Fruit fly (Drosophila melanogaster) whole organism, embryonic: ENCODE data around the gene AstA-R1.

Source experiments
- Adf1 ChIP-seq: fragments of 200-800 bp; sonication (Bioruptor generic); IDR thresholded peaks from 2 replicates; pipeline ENCODE4 v1.3.6; 2022; ENCODE audit warnings: missing biosample characterization, missing genetic modification characterization
- Atf6 ChIP-seq: fragments of 200-800 bp; sonication (Bioruptor generic); IDR thresholded peaks from 2 replicates; pipeline ENCODE4 v1.3.6; 2022; ENCODE audit warnings: missing biosample characterization, missing genetic modification characterization
- CG10366 ChIP-seq: fragments of 200-800 bp; sonication (Bioruptor generic); IDR thresholded peaks from 2 replicates; pipeline ENCODE4 v1.3.6; 2022; ENCODE audit warnings: missing biosample characterization, missing genetic modification characterization
- CG10654 ChIP-seq: fragments of 200-800 bp; sonication (Bioruptor generic); optimal IDR thresholded peaks from 2 replicates; lab custom pipeline; 2016; ENCODE audit warnings: missing biosample characterization, missing genetic modification characterization
- CG13624 ChIP-seq: fragments of 200-800 bp; sonication (Bioruptor generic); optimal IDR thresholded peaks from 2 replicates; lab custom pipeline; 2016; ENCODE audit warnings: missing biosample characterization, missing genetic modification characterization
- CG14667 ChIP-seq: fragments of 200-800 bp; sonication (Bioruptor generic); IDR thresholded peaks from 2 replicates; pipeline ENCODE4 v1.3.6; 2022; ENCODE audit warnings: missing biosample characterization, missing genetic modification characterization
- CG15479 ChIP-seq: fragments of 200-800 bp; sonication (Bioruptor generic); optimal IDR thresholded peaks from 3 replicates; lab custom pipeline; 2019; ENCODE audit warnings: missing biosample characterization, mild to moderate bottlenecking, missing genetic modification characterization, moderate library complexity
- CG17912 ChIP-seq: fragments of 200-800 bp; sonication (Bioruptor generic); optimal IDR thresholded peaks from 2 replicates; lab custom pipeline; 2018; ENCODE audit warnings: missing biosample characterization, mild to moderate bottlenecking, missing genetic modification characterization
- CG2712 ChIP-seq: fragments of 200-800 bp; optimal IDR thresholded peaks from 3 replicates; lab custom pipeline; 2019; ENCODE audit warnings: missing biosample characterization, mild to moderate bottlenecking, missing genetic modification characterization, moderate library complexity
- CG31365 ChIP-seq: fragments of 200-800 bp; sonication (Bioruptor generic); optimal IDR thresholded peaks from 2 replicates; lab custom pipeline; 2018; ENCODE audit warnings: missing biosample characterization, mild to moderate bottlenecking, missing genetic modification characterization
- CG31441 ChIP-seq: fragments of 200-800 bp; sonication (Bioruptor generic); IDR thresholded peaks from 2 replicates; pipeline ENCODE4 v1.3.6; 2022; ENCODE audit warnings: missing biosample characterization, missing genetic modification characterization
- CG32532 ChIP-seq: fragments of 200-800 bp; sonication (Bioruptor generic); IDR thresholded peaks from 2 replicates; pipeline ENCODE4 v1.3.6; 2022; ENCODE audit warnings: missing biosample characterization, missing genetic modification characterization
- CG34224 ChIP-seq: fragments of 200-800 bp; sonication (Bioruptor generic); IDR thresholded peaks from 3 replicates; pipeline ENCODE4 v1.3.6; 2022; ENCODE audit warnings: missing biosample characterization, missing genetic modification characterization; ENCODE audit not compliant: partially characterized antibody
- CG4282 ChIP-seq: fragments of 200-800 bp; sonication (Bioruptor generic); optimal IDR thresholded peaks from 2 replicates; lab custom pipeline; 2016; ENCODE audit warnings: missing biosample characterization, missing genetic modification characterization
- CG5245 ChIP-seq: fragments of 200-800 bp; sonication (Bioruptor generic); optimal IDR thresholded peaks from 3 replicates; lab custom pipeline; 2016; ENCODE audit warnings: missing biosample characterization, missing genetic modification characterization
- CG6765 ChIP-seq: fragments of 200-800 bp; sonication (Bioruptor generic); optimal IDR thresholded peaks from 3 replicates; lab custom pipeline; 2017; ENCODE audit warnings: missing biosample characterization, mild to moderate bottlenecking, missing genetic modification characterization
- CG6854 ChIP-seq: fragments of 200-800 bp; sonication (Bioruptor generic); optimal IDR thresholded peaks from 3 replicates; lab custom pipeline; 2017; ENCODE audit warnings: missing biosample characterization, mild to moderate bottlenecking, missing genetic modification characterization
- CG7963 ChIP-seq: fragments of 200-800 bp; sonication (Bioruptor generic); IDR thresholded peaks from 3 replicates; pipeline ENCODE4 v1.3.6; 2022; ENCODE audit warnings: missing biosample characterization, missing genetic modification characterization; ENCODE audit not compliant: partially characterized antibody
- CG8281 ChIP-seq: fragments of 200-800 bp; sonication (Bioruptor generic); optimal IDR thresholded peaks from 2 replicates; lab custom pipeline; 2018; ENCODE audit warnings: missing biosample characterization, mild to moderate bottlenecking, missing genetic modification characterization, moderate library complexity
- CG9932 ChIP-seq: fragments of 200-800 bp; sonication (Bioruptor generic); IDR thresholded peaks from 2 replicates; pipeline ENCODE4 v1.3.6; 2022; ENCODE audit warnings: missing biosample characterization, missing genetic modification characterization
- Chrac-16 ChIP-seq: fragments of 200-800 bp; sonication (Bioruptor generic); optimal IDR thresholded peaks from 3 replicates; lab custom pipeline; 2016; ENCODE audit warnings: missing biosample characterization, missing genetic modification characterization
- E2f1 ChIP-seq: fragments of 200-800 bp; sonication (Bioruptor generic); IDR thresholded peaks from 2 replicates; pipeline ENCODE4 v1.3.6; 2022; ENCODE audit warnings: missing biosample characterization, missing genetic modification characterization
- Ets97D ChIP-seq: fragments of 200-800 bp; sonication (Bioruptor generic); optimal IDR thresholded peaks from 3 replicates; lab custom pipeline; 2016; ENCODE audit warnings: missing biosample characterization, missing genetic modification characterization
- Fer2 ChIP-seq: fragments of 200-800 bp; sonication (Bioruptor generic); optimal IDR thresholded peaks from 2 replicates; lab custom pipeline; 2018; ENCODE audit warnings: missing biosample characterization, mild to moderate bottlenecking, missing genetic modification characterization, moderate library complexity
- Myb ChIP-seq: fragments of 200-800 bp; sonication (Bioruptor generic); optimal IDR thresholded peaks from 2 replicates; lab custom pipeline; 2016; ENCODE audit warnings: missing biosample characterization, missing genetic modification characterization
- Opbp ChIP-seq: fragments of 200-800 bp; sonication (Bioruptor generic); IDR thresholded peaks from 3 replicates; pipeline ENCODE4 v1.3.6; 2022; ENCODE audit warnings: missing biosample characterization, missing genetic modification characterization; ENCODE audit not compliant: partially characterized antibody
- Stat92E ChIP-seq, 3 experiments: fragments of >200 bp in 2 of 3; fragments of 200-800 bp in 1 of 3; sonication (Bioruptor generic) in 1 of 3; optimal IDR thresholded peaks; 2 replicates each; lab custom pipeline; 2017 to 2019; ENCODE audit warnings: missing biosample characterization in 3 of 3, missing genetic modification characterization in 3 of 3, mild to moderate bottlenecking in 1 of 3, moderate library complexity in 1 of 3
- YL-1 ChIP-seq: fragments of 200-800 bp; sonication (Bioruptor generic); optimal IDR thresholded peaks from 3 replicates; lab custom pipeline; 2017; ENCODE audit warnings: missing biosample characterization, mild to moderate bottlenecking, missing genetic modification characterization
- cg ChIP-seq: fragments of 200-800 bp; sonication (Bioruptor generic); optimal IDR thresholded peaks from 3 replicates; lab custom pipeline; 2019; ENCODE audit warnings: missing biosample characterization, mild to moderate bottlenecking, missing genetic modification characterization, moderate library complexity
- corto ChIP-seq: fragments of 200-800 bp; sonication (Bioruptor generic); optimal IDR thresholded peaks from 2 replicates; lab custom pipeline; 2016; ENCODE audit warnings: missing biosample characterization, mild to moderate bottlenecking, missing genetic modification characterization, moderate library complexity
- disco-r ChIP-seq: fragments of 200-800 bp; sonication (Bioruptor generic); optimal IDR thresholded peaks from 2 replicates; lab custom pipeline; 2016; ENCODE audit warnings: missing biosample characterization, missing genetic modification characterization
- ems ChIP-seq: fragments of 200-800 bp; sonication (Bioruptor generic); optimal IDR thresholded peaks from 3 replicates; lab custom pipeline; 2016; ENCODE audit warnings: missing biosample characterization, missing genetic modification characterization
- esg ChIP-seq: fragments of 200-800 bp; sonication (Bioruptor generic); conservative IDR thresholded peaks from 2 replicates; pipeline ENCODE4 v1.3.6; 2022; ENCODE audit warnings: missing biosample characterization, missing genetic modification characterization
- fd102C ChIP-seq: fragments of 200-800 bp; sonication (Bioruptor generic); optimal IDR thresholded peaks from 2 replicates; lab custom pipeline; 2018; ENCODE audit warnings: missing biosample characterization, mild to moderate bottlenecking, missing genetic modification characterization, moderate library complexity
- gce ChIP-seq: fragments of 200-800 bp; sonication (Bioruptor generic); IDR thresholded peaks from 3 replicates; pipeline ENCODE4 v1.3.6; 2022; ENCODE audit warnings: missing biosample characterization, missing genetic modification characterization
- gcm ChIP-seq: fragments of 200-800 bp; sonication (Bioruptor generic); optimal IDR thresholded peaks from 2 replicates; lab custom pipeline; 2019; ENCODE audit warnings: missing biosample characterization, mild to moderate bottlenecking, missing genetic modification characterization, moderate library complexity
- jumu ChIP-seq: fragments of 200-800 bp; sonication (Bioruptor generic); optimal IDR thresholded peaks from 3 replicates; lab custom pipeline; 2016; ENCODE audit warnings: missing biosample characterization, missing genetic modification characterization
- kay ChIP-seq: fragments of 200-800 bp; sonication (Bioruptor generic); optimal IDR thresholded peaks from 2 replicates; lab custom pipeline; 2016; ENCODE audit warnings: missing biosample characterization, missing genetic modification characterization
- nerfin-2 ChIP-seq: fragments of 200-800 bp; sonication (Bioruptor generic); IDR thresholded peaks from 2 replicates; pipeline ENCODE4 v1.3.6; 2022; ENCODE audit warnings: missing biosample characterization, missing genetic modification characterization; ENCODE audit not compliant: partially characterized antibody
- nom ChIP-seq: fragments of 200-800 bp; sonication (Bioruptor generic); optimal IDR thresholded peaks from 2 replicates; lab custom pipeline; 2017; ENCODE audit warnings: missing biosample characterization, missing genetic modification characterization, mild to moderate bottlenecking, moderate library complexity, missing genetic modification reagents
- peb ChIP-seq: fragments of 200-800 bp; sonication (Bioruptor generic); IDR thresholded peaks from 2 replicates; pipeline ENCODE4 v1.3.6; 2022; ENCODE audit warnings: missing biosample characterization, missing genetic modification characterization
- slp2 ChIP-seq: fragments of 200-800 bp; sonication (Bioruptor generic); optimal IDR thresholded peaks from 2 replicates; lab custom pipeline; 2016; ENCODE audit warnings: missing biosample characterization, missing genetic modification characterization
- stc ChIP-seq: fragments of 200-800 bp; sonication (Bioruptor generic); IDR thresholded peaks from 2 replicates; pipeline ENCODE4 v1.3.6; 2022; ENCODE audit warnings: missing biosample characterization, missing genetic modification characterization
- trh ChIP-seq: fragments of 200-800 bp; sonication (Bioruptor generic); optimal IDR thresholded peaks from 2 replicates; lab custom pipeline; 2016; ENCODE audit warnings: missing biosample characterization, missing genetic modification characterization
- vfl ChIP-seq: fragments of 200-800 bp; sonication (Bioruptor generic); optimal IDR thresholded peaks from 2 replicates; lab custom pipeline; 2016; ENCODE audit warnings: missing biosample characterization, missing genetic modification characterization
- wor ChIP-seq: fragments of 200-800 bp; sonication (Bioruptor generic); IDR thresholded peaks from 2 replicates; pipeline ENCODE4 v1.3.6; 2022; ENCODE audit warnings: missing biosample characterization, missing genetic modification characterization
- zf30C ChIP-seq: fragments of 200-800 bp; sonication (Bioruptor generic); optimal IDR thresholded peaks from 3 replicates; lab custom pipeline; 2018; ENCODE audit warnings: missing biosample characterization, mild to moderate bottlenecking, missing genetic modification characterization
- zfh1 ChIP-seq: fragments of 200-800 bp; sonication (Bioruptor generic); IDR thresholded peaks from 3 replicates; pipeline ENCODE4 v1.3.6; 2022; ENCODE audit warnings: missing biosample characterization, missing genetic modification characterization

AstA-R1 gene

DNA sequence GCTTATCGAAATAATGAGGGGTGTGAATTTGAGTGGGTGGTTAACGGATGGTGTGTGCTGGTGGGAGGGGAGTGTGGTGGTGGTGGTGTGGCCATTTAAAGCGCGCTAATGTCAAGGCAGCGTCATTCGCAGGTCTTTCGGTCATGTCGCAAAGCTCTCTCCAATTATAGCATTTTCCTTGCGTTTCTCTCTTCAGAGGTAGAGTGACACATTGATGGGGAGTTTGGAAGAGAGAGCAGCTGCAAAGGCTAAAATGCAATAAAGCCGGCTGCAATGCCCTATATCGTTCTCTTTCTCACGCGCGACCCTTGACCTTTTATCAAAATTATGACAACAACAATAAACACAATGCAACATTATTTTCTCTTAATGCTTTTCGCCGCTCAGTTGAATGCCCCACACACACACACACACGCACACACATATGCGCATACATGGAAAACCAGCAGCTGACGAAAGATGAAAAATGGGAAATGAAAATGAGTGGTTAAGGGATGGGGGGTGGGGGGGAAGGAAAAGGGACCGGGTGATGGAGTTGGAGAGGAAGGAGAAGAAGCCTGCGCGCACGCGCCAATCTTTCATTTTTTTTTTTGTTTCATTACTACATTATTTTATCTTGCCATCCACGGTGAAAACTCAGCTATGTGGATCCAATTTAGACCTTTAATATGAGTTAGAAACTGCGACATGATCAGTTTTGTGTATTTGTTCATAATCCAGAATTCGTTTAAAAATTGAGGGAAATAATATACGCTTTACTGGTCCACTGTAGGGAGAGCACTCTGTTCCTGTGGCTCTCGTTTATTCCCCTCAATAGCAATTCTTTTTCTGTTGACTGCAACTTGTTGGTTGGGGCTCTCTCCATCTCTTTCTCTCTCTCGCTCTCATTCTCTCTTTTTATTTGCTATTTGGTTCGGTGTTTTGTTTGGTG, 117.6 kb downstream of the AstA-R1 start (continued):
- peak; percentile 30 for TF ChIP-seq trh (GFP tag; lab: Kevin White, UChicago)
- TF ChIP-seq Atf6 (GFP tag; lab: Robert Waterston, UW): peak; percentile 53; the same call in 1 of the 2 replicates
- peak; percentile 70; the same call in 1 of the 2 replicates for TF ChIP-seq peb
- TF ChIP-seq gcm (GFP tag; lab: Kevin White, UChicago): peak; percentile 70
- peak; percentile 45 for TF ChIP-seq CG31365 (tag; lab: Kevin White, UChicago)
- no peak for TF ChIP-seq nerfin-2 (GFP tag; lab: Robert Waterston, UW)
- peak; percentile 38 for TF ChIP-seq YL-1 (GFP tag; lab: Kevin White, UChicago)
- TF ChIP-seq CG14667 (GFP tag; lab: Robert Waterston, UW): peak; percentile 61; the same call in 1 of the 2 replicates
- peak; percentile 63 for TF ChIP-seq esg
- TF ChIP-seq jumu: peak; percentile 83
- TF ChIP-seq CG2712 (tag; lab: Kevin White, UChicago): peak; percentile 86
- peak; percentile 68 for TF ChIP-seq CG5245 (GFP tag; lab: Kevin White, UChicago)
- TF ChIP-seq vfl (GFP tag; lab: Kevin White, UChicago): peak; percentile 20
- no peak for TF ChIP-seq Opbp (GFP tag; lab: Robert Waterston, UW)
- TF ChIP-seq CG10366 (GFP tag; lab: Robert Waterston, UW): peak; percentile 78
- TF ChIP-seq slp2 (GFP tag; lab: Kevin White, UChicago): peak; percentile 55
- peak; percentile 55 for TF ChIP-seq CG8281 (tag; lab: Kevin White, UChicago)
- peak; percentile 55 for TF ChIP-seq CG10654 (GFP tag; lab: Kevin White, UChicago)
- TF ChIP-seq wor (GFP tag; lab: Robert Waterston, UW): peak; percentile 62
- TF ChIP-seq nom: peak; percentile 61
- peak; percentile 85 for TF ChIP-seq zfh1 (GFP tag; lab: Robert Waterston, UW)
- no peak for TF ChIP-seq Stat92E (GFP tag; optimal IDR thresholded peaks at IDR 0.05; lab: Kevin White, UChicago)
- peak; percentile 44 for TF ChIP-seq Myb (GFP tag; lab: Kevin White, UChicago)
- peak; percentile 59 for TF ChIP-seq kay
- TF ChIP-seq cg: peak; percentile 78
- peak; percentile 59 for TF ChIP-seq CG9932
- no peak for TF ChIP-seq Adf1
- peak; percentile 72 for TF ChIP-seq CG32532
- TF ChIP-seq Chrac-16 (GFP tag; lab: Kevin White, UChicago): peak; percentile 72
- peak; percentile 64 for TF ChIP-seq disco-r (GFP tag; lab: Kevin White, UChicago)
- TF ChIP-seq CG7963: no peak
- TF ChIP-seq corto (GFP tag; lab: Kevin White, UChicago): peak; percentile 39
- TF ChIP-seq Ets97D: peak; percentile 25
- TF ChIP-seq CG31441 (GFP tag; lab: Robert Waterston, UW): peak; percentile 80
- TF ChIP-seq CG6765 (GFP tag; lab: Kevin White, UChicago): no peak
- TF ChIP-seq CG6854: peak; percentile 44
- peak; percentile 77; the same call in 1 of the 2 replicates for TF ChIP-seq stc (GFP tag; lab: Robert Waterston, UW)
- TF ChIP-seq CG4282 (GFP tag; lab: Kevin White, UChicago): peak; percentile 23
- TF ChIP-seq CG34224 (GFP tag; lab: Robert Waterston, UW): no peak
- TF ChIP-seq gce (GFP tag; lab: Robert Waterston, UW): peak; percentile 76; the same call in 2 of the 3 replicates
- TF ChIP-seq Fer2 (tag; lab: Kevin White, UChicago): peak; percentile 18
- peak; percentile 1 for TF ChIP-seq ems (GFP tag; lab: Kevin White, UChicago)
- peak; percentile 75 for TF ChIP-seq CG13624
- peak; percentile 75 for TF ChIP-seq E2f1 (GFP tag; lab: Robert Waterston, UW)
- TF ChIP-seq fd102C (GFP tag; lab: Kevin White, UChicago): peak; percentile 6
- no peak for TF ChIP-seq zf30C (GFP tag; lab: Kevin White, UChicago)
- no peak for TF ChIP-seq CG17912
- no peak for TF ChIP-seq CG15479 (GFP tag; lab: Kevin White, UChicago)
